Worm (Caenorhabditis elegans) whole organism, L4 larva: ENCODE data around the gene Y32B12A.5.

Experiments
- R02D3.7 ChIP-seq: fragments of 150-350 bp; sonication (generic microtip); optimal IDR thresholded peaks from 3 replicates; lab custom pipeline; 2014; ENCODE audit warnings: missing biosample characterization, missing genetic modification characterization
- T26A8.4 ChIP-seq: fragments of 200-800 bp; sonication (Bioruptor generic); IDR thresholded peaks from 2 replicates; pipeline ENCODE4 v1.3.6; 2022; ENCODE audit warnings: missing genetic modification characterization, missing compliant biosample characterization
- aha-1 ChIP-seq: fragments of 150-350 bp; peaks from one replicate; lab custom pipeline; 2014; ENCODE audit warnings: missing biosample characterization, missing genetic modification characterization
- aly-2 ChIP-seq: sonication (generic microtip); optimal IDR thresholded peaks from 2 replicates; lab custom pipeline; 2018; ENCODE audit warnings: missing biosample characterization, missing genetic modification characterization
- ceh-44 ChIP-seq: fragments of 200-800 bp; sonication (Bioruptor generic); IDR thresholded peaks from 2 replicates; pipeline ENCODE4 v1.3.6; 2022; ENCODE audit warnings: missing genetic modification reagents, missing genetic modification characterization, missing compliant biosample characterization
- ceh-62 ChIP-seq: sonication (generic microtip); optimal IDR thresholded peaks from 2 replicates; lab custom pipeline; 2017; ENCODE audit warnings: missing biosample characterization, missing genetic modification characterization
- cey-2 ChIP-seq: sonication (generic microtip); optimal IDR thresholded peaks from 3 replicates; lab custom pipeline; 2017; ENCODE audit warnings: missing genetic modification characterization, mild to moderate bottlenecking, missing compliant biosample characterization, antibody characterized with exemption, borderline replicate concordance; ENCODE audit not compliant: insufficient read depth
- ctbp-1 ChIP-seq: fragments of 200-800 bp; sonication (Bioruptor generic); IDR thresholded peaks from 2 replicates; pipeline ENCODE4 v1.3.6; 2022; ENCODE audit warnings: missing genetic modification reagents, missing genetic modification characterization, missing compliant biosample characterization
- daf-8 ChIP-seq: fragments of 200-800 bp; sonication (Bioruptor generic); IDR thresholded peaks from 2 replicates; pipeline ENCODE4 v1.3.6; 2022; ENCODE audit warnings: missing genetic modification characterization, missing compliant biosample characterization
- dmd-8 ChIP-seq: fragments of 200-800 bp; sonication (Bioruptor generic); IDR thresholded peaks from 2 replicates; pipeline ENCODE4 v1.3.6; 2022; ENCODE audit warnings: missing genetic modification characterization, missing compliant biosample characterization
- dmd-9 ChIP-seq: fragments of 200-800 bp; sonication (Bioruptor generic); IDR thresholded peaks from 2 replicates; pipeline ENCODE4 v1.3.6; 2022; ENCODE audit warnings: missing genetic modification reagents, missing genetic modification characterization, missing compliant biosample characterization
- dpl-1 ChIP-seq: fragments of 150-350 bp; optimal IDR thresholded peaks from 2 replicates; lab custom pipeline; 2014; ENCODE audit warnings: missing biosample characterization, missing genetic modification reagents, missing genetic modification characterization
- duxl-1 ChIP-seq: sonication (generic microtip); optimal IDR thresholded peaks from 2 replicates; lab custom pipeline; 2016; ENCODE audit warnings: mild to moderate bottlenecking, missing genetic modification characterization, moderate library complexity, missing compliant biosample characterization; ENCODE audit not compliant: poor library complexity
- egl-43 ChIP-seq: fragments of 200-800 bp; sonication (Bioruptor generic); IDR thresholded peaks from 2 replicates; pipeline ENCODE4 v1.3.6; 2022; ENCODE audit warnings: missing genetic modification reagents, missing genetic modification characterization, missing compliant biosample characterization
- fkh-10 ChIP-seq: fragments of 150-350 bp; optimal IDR thresholded peaks from 2 replicates; lab custom pipeline; 2014; ENCODE audit warnings: missing biosample characterization, missing genetic modification reagents, missing genetic modification characterization
- gei-8 ChIP-seq: fragments of 200-800 bp; sonication (Bioruptor generic); optimal IDR thresholded peaks from 2 replicates; lab custom pipeline; 2018; ENCODE audit warnings: mild to moderate bottlenecking, missing genetic modification characterization, missing compliant biosample characterization
- hif-1 ChIP-seq, 2 experiments: sonication (generic microtip); optimal IDR thresholded peaks; 2 replicates each; lab custom pipeline; 2016 to 2017; ENCODE audit warnings: missing compliant biosample characterization in 2 of 2, missing genetic modification characterization in 2 of 2, missing genetic modification reagents in 2 of 2, missing genotype in 2 of 2, mild to moderate bottlenecking in 1 of 2
- hlh-11 ChIP-seq: fragments of 200-800 bp; sonication (Bioruptor generic); optimal IDR thresholded peaks from 2 replicates; lab custom pipeline; 2018; ENCODE audit warnings: mild to moderate bottlenecking, missing genetic modification characterization, missing compliant biosample characterization
- hlh-30 ChIP-seq: sonication (generic microtip); optimal IDR thresholded peaks from 2 replicates; lab custom pipeline; 2017; ENCODE audit warnings: antibody characterized with exemption, mild to moderate bottlenecking, missing genetic modification characterization, missing compliant biosample characterization; ENCODE audit not compliant: insufficient read depth
- jun-1 ChIP-seq: fragments of 150-350 bp; optimal IDR thresholded peaks from 2 replicates; lab custom pipeline; 2014; ENCODE audit warnings: missing biosample characterization, missing genetic modification reagents, missing genetic modification characterization
- lin-13 ChIP-seq: fragments of 150-350 bp; optimal IDR thresholded peaks from 2 replicates; lab custom pipeline; 2014; ENCODE audit warnings: missing biosample characterization, missing genetic modification reagents, missing genetic modification characterization
- lin-39 ChIP-seq: fragments of 150-350 bp; optimal IDR thresholded peaks from 2 replicates; lab custom pipeline; 2014; ENCODE audit warnings: missing biosample characterization, missing genetic modification reagents, missing genetic modification characterization
- mep-1 ChIP-seq: fragments of 150-350 bp; sonication (generic microtip); optimal IDR thresholded peaks from 3 replicates; lab custom pipeline; 2014; ENCODE audit warnings: missing biosample characterization, missing genetic modification characterization
- mes-2 ChIP-seq: sonication (generic microtip); optimal IDR thresholded peaks from 2 replicates; lab custom pipeline; 2016; ENCODE audit warnings: missing genotype, mild to moderate bottlenecking, missing genetic modification characterization, missing compliant biosample characterization; ENCODE audit not compliant: poor library complexity, severe bottlenecking
- mxl-2 ChIP-seq: fragments of 200-800 bp; sonication (Bioruptor generic); conservative IDR thresholded peaks from 2 replicates; pipeline ENCODE4 v1.3.6; 2022; ENCODE audit warnings: missing genetic modification reagents, missing genetic modification characterization, missing compliant biosample characterization
- nhr-10 ChIP-seq: fragments of 150-350 bp; optimal IDR thresholded peaks from 2 replicates; lab custom pipeline; 2014; ENCODE audit warnings: missing biosample characterization, missing genetic modification characterization
- nhr-102 ChIP-seq: sonication (generic microtip); optimal IDR thresholded peaks from 2 replicates; lab custom pipeline; 2016; ENCODE audit warnings: mild to moderate bottlenecking, missing genetic modification characterization, moderate library complexity, missing compliant biosample characterization
- nhr-111 ChIP-seq: fragments of 200-800 bp; sonication (Bioruptor generic); optimal IDR thresholded peaks from 2 replicates; lab custom pipeline; 2018; ENCODE audit warnings: mild to moderate bottlenecking, missing genetic modification characterization, missing compliant biosample characterization
- nhr-76 ChIP-seq: fragments of 150-350 bp; optimal IDR thresholded peaks from 2 replicates; lab custom pipeline; 2014; ENCODE audit warnings: missing biosample characterization, missing genetic modification characterization
- nhr-77 ChIP-seq: fragments of 150-350 bp; optimal IDR thresholded peaks from 2 replicates; lab custom pipeline; 2014; ENCODE audit warnings: missing biosample characterization, missing genetic modification characterization
- skn-1 ChIP-seq: fragments of 150-350 bp; optimal IDR thresholded peaks from 2 replicates; lab custom pipeline; 2014; ENCODE audit warnings: missing biosample characterization, missing genetic modification characterization
- tra-1 ChIP-seq: fragments of 200-800 bp; sonication (Bioruptor generic); IDR thresholded peaks from 2 replicates; pipeline ENCODE4 v1.3.6; 2022; ENCODE audit warnings: missing genetic modification reagents, missing genetic modification characterization, missing compliant biosample characterization
- unc-62 ChIP-seq, 3 experiments: fragments of 150-350 bp in 1 of 3; sonication (generic microtip); optimal IDR thresholded peaks in 2 of 3; peaks in 1 of 3; 1 replicate in 1 of 3; 2 replicates in 2 of 3; lab custom pipeline; 2014 to 2017; ENCODE audit warnings: missing biosample characterization in 3 of 3, missing genetic modification characterization in 3 of 3, missing genetic modification reagents in 3 of 3, missing genotype in 1 of 3
- zag-1 ChIP-seq: fragments of 150-350 bp; optimal IDR thresholded peaks from 2 replicates; lab custom pipeline; 2014; ENCODE audit warnings: missing biosample characterization, missing genetic modification characterization
- zip-2 ChIP-seq: fragments of 150-350 bp; optimal IDR thresholded peaks from 2 replicates; lab custom pipeline; 2014; ENCODE audit warnings: missing biosample characterization, missing genetic modification characterization
- ztf-11 ChIP-seq: fragments of 150-350 bp; optimal IDR thresholded peaks from 2 replicates; lab custom pipeline; 2014; ENCODE audit warnings: missing biosample characterization, missing genetic modification characterization

The Y32B12A.5 gene

ce11 chrV:16459377-16459776, 28.0 kb downstream of the Y32B12A.5 start:
- no peak for TF ChIP-seq duxl-1 (tag; lab: Kevin White, UChicago)
- TF ChIP-seq cey-2 = no peak
- no peak for TF ChIP-seq zag-1 (tag; lab: Kevin White, UChicago)
- peak in 1 of 2 experiments; percentile 91 for TF ChIP-seq unc-62 (GFP tag; optimal IDR thresholded peaks at IDR 0.05 in 1 of 2; lab: Kevin White, UChicago)
- no peak for TF ChIP-seq unc-62 (tag; optimal IDR thresholded peaks at IDR 0.05; lab: Kevin White, UChicago)
- no peak for TF ChIP-seq hlh-11 (tag; lab: Kevin White, UChicago)
- peak; percentile 83 for TF ChIP-seq aha-1 (tag; lab: Kevin White, UChicago)
- TF ChIP-seq nhr-102 = no peak

ce11 chrV:16458714-16459113, 28.7 kb downstream of the Y32B12A.5 start, which contains the start of gene str-15:
TSS of gene str-15 (minus strand) at chrV:16458814.
- no peak for TF ChIP-seq ceh-44 (GFP tag; lab: Robert Waterston, UW)
- no peak for TF ChIP-seq nhr-111 (GFP tag; lab: Kevin White, UChicago)
- TF ChIP-seq hlh-30 (tag; lab: Kevin White, UChicago) = no peak
- no peak for TF ChIP-seq mes-2 (tag; lab: Kevin White, UChicago)
- TF ChIP-seq ztf-11 = no peak
- no peak for TF ChIP-seq dmd-9 (GFP tag; lab: Robert Waterston, UW)
- TF ChIP-seq T26A8.4 (GFP tag; lab: Robert Waterston, UW) = no peak
- no peak for TF ChIP-seq daf-8 (GFP tag; lab: Robert Waterston, UW)

ce11 chrV:16455065-16455464, 32.3 kb downstream of the Y32B12A.5 start, which contains the start of gene str-14:
TSS of gene str-14 (minus strand) at chrV:16455165.
- TF ChIP-seq nhr-111 (GFP tag; lab: Kevin White, UChicago) = no peak
- TF ChIP-seq hlh-30 (tag; lab: Kevin White, UChicago) = no peak
- no peak for TF ChIP-seq duxl-1 (tag; lab: Kevin White, UChicago)
- TF ChIP-seq lin-39 (tag; lab: Kevin White, UChicago) = no peak
- no peak for TF ChIP-seq mep-1
- no peak for TF ChIP-seq aly-2
- no peak for TF ChIP-seq nhr-10
- TF ChIP-seq zip-2 (tag; lab: Kevin White, UChicago) = no peak
- no peak for TF ChIP-seq dmd-9 (GFP tag; lab: Robert Waterston, UW)
- no peak for TF ChIP-seq nhr-76 (tag; lab: Kevin White, UChicago)
- TF ChIP-seq jun-1 (tag; lab: Kevin White, UChicago) = no peak
- no peak for TF ChIP-seq R02D3.7 (tag; lab: Kevin White, UChicago)

- TF ChIP-seq fkh-10 = no peak
- no peak for TF ChIP-seq tra-1
- no peak for TF ChIP-seq ceh-62 (tag; lab: Kevin White, UChicago)
- TF ChIP-seq unc-62 (GFP tag; optimal IDR thresholded peaks at IDR 0.05 in 1 of 2; lab: Kevin White, UChicago) = no peak
- TF ChIP-seq unc-62 (tag; optimal IDR thresholded peaks at IDR 0.05; lab: Kevin White, UChicago) = no peak
- no peak for TF ChIP-seq ctbp-1 (GFP tag; lab: Robert Waterston, UW)
- TF ChIP-seq mep-1 = no peak
- no peak for TF ChIP-seq dpl-1
- TF ChIP-seq skn-1 (tag; lab: Kevin White, UChicago) = no peak
- TF ChIP-seq dmd-8 (GFP tag; lab: Robert Waterston, UW) = no peak
- no peak for TF ChIP-seq mxl-2
- TF ChIP-seq nhr-77 (tag; lab: Kevin White, UChicago) = no peak
Measured at ce11 chrV:16447735-16448134, 39.6 kb downstream of the Y32B12A.5 start, which contains the start of gene T08G3.13. TSS of gene T08G3.13 (plus strand) at chrV:16448035.

- TF ChIP-seq gei-8 (GFP tag; lab: Kevin White, UChicago) = no peak
- no peak for TF ChIP-seq egl-43 (GFP tag; lab: Robert Waterston, UW)
- TF ChIP-seq hif-1 (tag; optimal IDR thresholded peaks at IDR 0.05; lab: Kevin White, UChicago) = no peak
- TF ChIP-seq lin-13 (GFP tag; lab: Kevin White, UChicago) = no peak
- TF ChIP-seq, all 104 proteins: peak for 0
Measured at ce11 chrV:16446191-16446590, 41.2 kb downstream of the Y32B12A.5 start.
